Fruit fly (Drosophila melanogaster): Measurements from ENCODE around the gene EMC5.

EMC5 gene

DNA sequence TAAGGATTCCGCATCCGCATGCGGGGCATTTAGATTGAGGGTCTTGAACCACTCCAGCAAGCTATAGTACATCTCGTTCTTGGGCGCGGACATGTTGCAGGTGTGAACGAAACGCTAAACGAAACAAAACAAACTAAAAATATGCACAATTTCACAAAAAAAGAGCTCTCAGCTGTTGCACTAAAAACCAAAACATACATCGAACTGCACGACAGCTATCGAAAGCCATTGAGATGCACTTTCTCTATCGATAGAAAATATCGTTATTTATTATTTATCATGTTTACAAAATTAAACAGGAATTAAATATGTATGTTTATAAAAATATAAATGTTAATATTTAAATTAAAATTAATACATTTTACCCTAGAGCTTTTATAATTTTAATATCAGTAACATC is 45.8 kb downstream of the EMC5 start, which contains the start of gene hook:
TSS of gene hook (minus strand) at position 211 of the 400 bp plus-strand sequence.
- TF ChIP-seq dmrt93B (GFP tag; optimal IDR thresholded peaks at IDR 0.05): no peak
- peak; percentile 23 for TF ChIP-seq sage (GFP tag; optimal IDR thresholded peaks at IDR 0.05)
- TF ChIP-seq Myc (optimal IDR thresholded peaks at IDR 0.05): no peak

DNA sequence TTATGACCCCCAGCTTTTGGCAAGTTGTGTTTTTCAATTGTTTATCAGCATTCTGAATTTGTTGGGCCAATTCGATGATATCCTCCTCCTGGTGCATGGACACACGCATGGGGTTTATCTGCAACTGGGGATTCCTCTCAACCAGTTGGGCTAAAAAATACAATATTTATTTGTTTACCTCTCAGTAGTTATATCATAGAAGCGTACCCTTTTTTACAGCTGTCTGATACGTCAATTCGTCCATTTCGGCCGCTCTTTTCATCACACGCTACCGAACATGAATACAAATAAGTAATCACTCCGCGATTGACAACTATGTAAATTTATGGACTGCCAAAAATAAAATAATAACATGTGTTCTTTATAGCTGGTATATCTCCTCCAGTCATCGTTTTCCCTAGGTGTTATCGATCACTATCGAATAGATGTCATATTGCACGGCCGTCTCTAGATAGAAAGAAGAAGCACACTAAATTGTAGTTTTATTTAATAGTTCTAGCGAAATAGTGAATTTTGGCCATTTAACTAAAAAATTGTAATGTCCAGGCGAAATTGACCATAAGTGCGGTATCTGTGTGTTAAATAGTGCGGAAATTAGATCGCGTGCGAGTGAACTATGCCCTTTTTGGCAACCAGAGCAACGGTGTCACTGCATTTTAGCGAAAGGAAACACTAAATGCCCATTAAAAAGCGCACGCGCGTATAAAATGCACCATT is 46.9 kb downstream of the EMC5 start, which contains the start of the genes mib2 and CG31800:
TSS of gene mib2 (plus strand) at position 232 of the 717 bp plus-strand sequence.
TSS of gene CG31800 (minus strand) at position 364 of the 717 bp plus-strand sequence.
- TF ChIP-seq Abd-B (GFP tag; optimal IDR thresholded peaks at IDR 0.05): no peak
- TF ChIP-seq Dif (GFP tag; optimal IDR thresholded peaks at IDR 0.05; ENCODE audit: partially characterized antibody): no peak
- TF ChIP-seq rgr (GFP tag; optimal IDR thresholded peaks at IDR 0.05): peak; percentile 18
- TF ChIP-seq foxo (GFP tag; optimal IDR thresholded peaks at IDR 0.05): peak in 1 of 2 experiments; percentile 23
- TF ChIP-seq Hnf4 (GFP tag; optimal IDR thresholded peaks at IDR 0.05): no peak
- TF ChIP-seq Rel (GFP tag; optimal IDR thresholded peaks at IDR 0.05): no peak
- peak; percentile 25 for TF ChIP-seq Rel (tag; optimal IDR thresholded peaks at IDR 0.05)
- TF ChIP-seq GATAd (GFP tag; optimal IDR thresholded peaks at IDR 0.05): no peak
- TF ChIP-seq Jra (GFP tag; optimal IDR thresholded peaks at IDR 0.05): peak; percentile 10
- no peak for TF ChIP-seq Myc (optimal IDR thresholded peaks at IDR 0.05)
- TF ChIP-seq dl (GFP tag; optimal IDR thresholded peaks at IDR 0.05; ENCODE audit: insufficient read depth in 1 of 2, partially characterized antibody in 2 of 2): no peak
- TF ChIP-seq CG9705 (GFP tag; optimal IDR thresholded peaks at IDR 0.05): no peak
- peak; percentile 6 for TF ChIP-seq HLH106 (tag; optimal IDR thresholded peaks at IDR 0.05)
- TF ChIP-seq h (GFP tag; optimal IDR thresholded peaks at IDR 0.05): peak; percentile 19
- no peak for TF ChIP-seq sv (GFP tag; optimal IDR thresholded peaks at IDR 0.05)
- peak; percentile 26 for TF ChIP-seq Hr83 (GFP tag; optimal IDR thresholded peaks at IDR 0.05; ENCODE audit: poor library complexity, severe bottlenecking)
- no peak for TF ChIP-seq br (GFP tag; optimal IDR thresholded peaks at IDR 0.05)
- TF ChIP-seq Sp1 (GFP tag; optimal IDR thresholded peaks at IDR 0.05): no peak

dm6 chr2L:19035013-19035412 is 47.5 kb downstream of the EMC5 start:
- TF ChIP-seq ey (GFP tag; optimal IDR thresholded peaks at IDR 0.05): no peak
- TF ChIP-seq br (GFP tag; optimal IDR thresholded peaks at IDR 0.05): no peak

DNA sequence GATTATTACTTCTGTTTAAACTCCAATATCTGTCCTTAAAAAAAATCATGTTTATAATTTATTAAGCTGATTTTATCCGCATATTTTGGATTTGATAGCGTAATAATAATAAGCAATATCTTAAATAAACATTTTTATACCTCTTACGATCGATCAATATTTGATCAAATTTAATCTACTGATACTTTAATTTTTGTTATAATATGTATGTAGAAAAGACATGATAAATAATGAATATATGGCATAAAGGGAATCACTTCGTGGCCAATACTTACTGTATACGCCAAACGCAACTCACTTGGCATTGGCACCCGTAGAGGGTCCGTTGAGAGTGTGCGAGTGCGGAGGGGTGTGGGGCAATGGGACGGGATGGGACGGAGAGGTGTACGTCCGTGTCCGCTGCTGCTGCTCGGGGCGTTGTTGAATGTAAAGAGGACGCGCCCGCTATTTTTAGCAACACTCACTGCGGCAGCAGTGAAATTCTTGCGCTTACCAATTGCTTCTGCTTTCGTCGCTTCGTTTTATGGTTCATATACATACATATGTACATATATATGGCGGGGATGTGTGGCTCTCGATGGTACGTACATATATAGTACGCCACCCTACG is 48.7 kb downstream of the EMC5 start:
- TF ChIP-seq HLH106 (tag; optimal IDR thresholded peaks at IDR 0.05) (no peak), h (GFP tag; optimal IDR thresholded peaks at IDR 0.05) (peak; percentile 8), jim (GFP tag; optimal IDR thresholded peaks at IDR 0.05) (no peak), fru (GFP tag; optimal IDR thresholded peaks at IDR 0.05) (no peak), N (GFP tag; optimal IDR thresholded peaks at IDR 0.05) (no peak)

dm6 chr2L:19037011-19037410 is 49.5 kb downstream of the EMC5 start:
- TF ChIP-seq foxo (GFP tag; optimal IDR thresholded peaks at IDR 0.05) (no peak), brk (GFP tag; optimal IDR thresholded peaks at IDR 0.05) (no peak), h (GFP tag; optimal IDR thresholded peaks at IDR 0.05) (peak; percentile 4)

dm6 chr2L:19037455-19037854 is 49.9 kb downstream of the EMC5 start:
- TF ChIP-seq CG9705 (GFP tag; optimal IDR thresholded peaks at IDR 0.05) (no peak), sage (GFP tag; optimal IDR thresholded peaks at IDR 0.05) (no peak), N (GFP tag; optimal IDR thresholded peaks at IDR 0.05) (no peak), Hnf4 (GFP tag; optimal IDR thresholded peaks at IDR 0.05) (no peak), HLH106 (tag; optimal IDR thresholded peaks at IDR 0.05) (no peak), Dfd (GFP tag; optimal IDR thresholded peaks at IDR 0.05) (no peak), pan (optimal IDR thresholded peaks at IDR 0.05) (no peak)

Measured in whole organism, wandering third instar larva.